Worm (Caenorhabditis elegans) whole organism, dauer: Measurements from ENCODE around the gene F20D6.1.

Source experiments
- unc-62 ChIP-seq: sonication (generic microtip); optimal IDR thresholded peaks from 2 replicates; lab custom pipeline; 2017; ENCODE audit warnings: missing biosample characterization, missing genetic modification reagents, missing genetic modification characterization

The F20D6.1 gene

DNA sequence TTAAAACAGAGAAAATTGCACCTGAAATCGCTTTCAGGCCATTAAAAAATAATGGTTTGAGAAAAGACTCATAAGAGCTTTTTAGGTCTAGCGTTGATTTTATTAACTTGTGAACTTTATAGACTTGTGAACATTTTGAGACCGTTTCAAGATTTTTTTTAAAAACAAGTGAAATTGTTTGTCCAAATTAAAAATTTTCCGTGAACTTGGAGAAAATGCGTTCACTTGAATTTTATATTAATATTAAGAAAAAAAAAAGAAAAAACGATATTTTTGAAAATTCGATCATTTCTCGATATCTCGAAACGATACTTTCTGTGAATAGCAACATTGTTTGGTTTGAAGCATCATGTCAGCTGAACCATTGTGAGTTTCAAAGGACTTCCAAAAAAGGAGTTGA lies at the start of gene F20D6.1:
F20D6.1 (plus strand) TSS at position 301 of the 400 bp plus-strand sequence.
- no peak for TF ChIP-seq unc-62 (GFP tag; lab: Kevin White, UChicago)

DNA sequence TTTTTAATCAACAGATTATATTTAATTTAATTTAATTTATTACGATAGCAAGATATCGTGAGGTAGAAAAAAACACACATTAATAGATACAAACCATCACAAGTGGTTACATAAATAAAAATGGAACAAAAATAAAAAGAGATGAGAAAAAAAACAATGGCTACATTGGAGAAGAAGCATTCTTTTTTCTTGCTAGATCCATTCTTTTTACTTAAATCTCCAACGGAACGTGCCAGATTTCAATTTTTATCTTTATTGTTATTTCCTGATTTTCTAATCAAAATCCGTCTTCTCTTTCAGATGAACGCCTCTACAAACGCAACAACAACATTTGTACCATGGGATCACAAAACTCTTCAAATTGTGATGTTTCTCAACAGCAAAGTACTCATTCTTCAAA lies 46.9 kb upstream of the F20D6.1 start, which contains the start of gene D1014.2:
D1014.2 (plus strand) TSS at position 301 of the 400 bp plus-strand sequence.
- TF ChIP-seq unc-62 (GFP tag; lab: Kevin White, UChicago): no peak

DNA sequence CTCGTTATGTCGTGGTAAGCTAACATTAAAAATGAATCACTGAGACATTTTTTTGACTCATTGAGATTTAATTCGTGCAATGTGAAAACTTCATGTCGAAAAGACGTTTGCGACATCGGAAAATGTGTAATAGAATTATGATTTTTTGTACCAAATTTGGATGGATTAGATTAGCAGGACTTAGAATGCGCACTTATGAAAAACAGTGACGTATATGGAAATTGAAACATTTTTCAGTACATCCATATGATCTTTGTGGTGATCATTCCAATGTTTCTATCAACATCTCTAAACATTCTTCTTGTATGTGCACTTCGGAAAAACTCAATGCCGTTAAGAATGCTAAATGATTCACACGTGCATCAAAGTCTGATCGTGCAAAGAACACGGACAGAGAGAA lies 46.0 kb upstream of the F20D6.1 start:
- no peak for TF ChIP-seq unc-62 (GFP tag; lab: Kevin White, UChicago)

DNA sequence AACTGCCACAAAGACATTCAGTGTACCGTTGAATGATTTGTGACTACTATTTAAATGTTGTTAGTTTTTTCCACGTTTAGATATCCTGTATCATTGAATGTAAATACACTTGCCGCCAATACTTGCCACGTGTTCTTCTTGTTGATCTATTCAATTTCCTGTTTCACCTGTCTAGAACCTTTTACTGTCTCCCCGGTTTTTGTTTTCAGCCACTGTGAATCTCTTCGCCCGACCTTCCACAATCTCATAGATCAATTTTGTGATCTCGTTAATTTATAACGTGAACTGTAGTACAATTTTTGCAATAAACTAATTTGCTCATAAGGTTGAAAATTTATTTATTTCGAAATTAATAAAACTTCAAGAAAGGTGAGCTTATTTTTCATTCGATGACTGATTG lies 45.2 kb upstream of the F20D6.1 start, which contains the start of gene D1014.13:
D1014.13 (plus strand) TSS at position 301 of the 400 bp plus-strand sequence.
- TF ChIP-seq unc-62 (GFP tag; lab: Kevin White, UChicago): no peak

DNA sequence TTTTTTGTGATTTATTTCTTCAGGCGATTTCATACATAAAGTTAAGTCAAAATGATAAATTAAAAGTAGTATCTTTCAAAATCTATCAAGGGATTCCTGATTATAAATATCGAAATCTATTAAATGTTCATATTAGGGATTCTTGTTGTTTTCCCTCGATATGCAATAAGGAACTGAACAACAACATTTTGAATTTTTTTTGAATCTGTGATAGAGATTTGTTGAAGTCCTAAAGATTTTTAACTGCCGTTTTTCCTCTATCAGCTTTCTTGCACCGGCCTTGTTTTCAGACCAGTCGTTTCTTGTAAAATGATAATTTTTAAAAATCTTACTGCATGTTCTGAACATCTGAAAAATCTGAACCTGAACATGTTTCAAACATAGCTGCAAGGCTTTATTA lies 34.8 kb upstream of the F20D6.1 start:
- no peak for TF ChIP-seq unc-62 (GFP tag; lab: Kevin White, UChicago)

DNA sequence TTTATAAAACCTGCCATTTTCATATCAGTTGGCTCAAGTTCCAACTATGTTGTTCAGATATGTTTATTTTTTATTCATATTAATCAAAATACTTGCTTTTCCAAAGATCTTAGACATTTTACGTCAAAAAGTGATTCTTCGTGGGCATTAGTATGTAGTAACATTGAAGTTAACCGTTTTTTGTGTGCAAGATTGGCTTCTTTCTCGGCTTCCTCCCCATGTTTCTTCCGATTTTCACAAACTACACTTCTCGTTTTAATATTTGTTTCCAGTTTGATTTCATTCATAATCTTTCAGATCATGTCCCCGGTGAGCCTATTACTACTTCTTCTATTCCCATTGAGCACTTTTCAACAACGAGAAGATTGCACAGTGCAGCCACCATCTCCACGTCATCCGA lies 33.1 kb upstream of the F20D6.1 start, which contains the start of gene sul-2:
sul-2 (plus strand) TSS at position 301 of the 400 bp plus-strand sequence.
- TF ChIP-seq unc-62 (GFP tag; lab: Kevin White, UChicago): no peak

DNA sequence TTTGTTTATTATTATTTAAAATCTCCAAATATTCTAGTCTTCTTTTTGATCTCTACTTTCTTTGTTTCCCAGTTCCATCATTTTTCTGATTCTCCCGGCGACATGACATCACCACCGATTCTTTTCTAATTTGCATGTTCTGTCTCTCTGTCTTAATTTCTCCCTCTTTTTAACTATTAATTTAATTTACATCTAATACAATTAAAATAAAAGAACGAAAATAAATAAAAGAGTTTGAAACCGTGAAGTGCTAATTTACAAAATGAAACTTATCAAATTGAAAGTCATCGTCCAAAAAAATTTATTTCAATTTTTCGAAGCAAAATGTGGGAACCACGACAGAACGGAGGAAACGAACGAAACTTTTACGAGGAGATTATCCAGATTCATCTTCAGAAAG lies 30.9 kb upstream of the F20D6.1 start, which contains the start of gene F20D6.6:
F20D6.6 (plus strand) TSS at position 301 of the 400 bp plus-strand sequence.
- TF ChIP-seq unc-62 (GFP tag; lab: Kevin White, UChicago): no peak

DNA sequence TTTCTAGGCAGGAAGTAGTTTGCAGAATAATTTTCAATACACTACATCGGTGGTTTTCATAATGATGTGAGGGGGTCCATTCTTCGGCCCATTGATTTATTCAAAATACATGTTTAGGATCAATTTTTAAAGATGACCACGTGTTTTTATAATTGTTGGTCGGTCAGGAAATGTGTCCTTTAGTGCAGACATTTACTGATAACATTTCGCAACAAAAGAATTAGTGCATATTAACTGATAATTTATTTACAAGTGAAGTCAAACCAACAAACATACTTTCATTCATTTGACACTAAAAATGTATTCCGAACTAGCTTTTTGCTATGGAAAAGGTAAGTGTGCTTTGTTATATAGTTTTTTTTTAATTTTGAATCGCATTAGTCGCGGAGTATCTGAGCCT lies 28.8 kb upstream of the F20D6.1 start, which contains the start of gene F20D6.5:
F20D6.5 (plus strand) TSS at position 259 of the 400 bp plus-strand sequence.
- no peak for TF ChIP-seq unc-62 (GFP tag; lab: Kevin White, UChicago)

DNA sequence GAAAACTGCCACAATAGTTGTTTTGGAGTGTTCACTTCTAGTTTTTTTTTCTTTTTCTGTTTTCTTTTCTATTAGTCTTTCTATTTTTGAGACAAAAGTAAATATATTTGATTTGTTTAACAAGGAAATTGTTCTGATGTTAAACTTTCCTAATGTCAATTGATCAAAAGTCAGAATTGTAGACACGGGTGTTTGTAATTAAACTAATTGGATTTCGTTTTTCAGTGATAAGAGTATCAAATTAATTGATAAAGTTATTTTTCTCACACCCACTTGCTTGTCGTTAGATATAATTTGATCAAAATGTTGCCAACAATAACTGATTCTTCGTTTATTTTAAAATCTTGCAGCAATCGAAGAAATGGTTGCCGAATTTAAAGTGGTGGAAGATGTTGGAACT lies 27.3 kb upstream of the F20D6.1 start:
- no peak for TF ChIP-seq unc-62 (GFP tag; lab: Kevin White, UChicago)

DNA sequence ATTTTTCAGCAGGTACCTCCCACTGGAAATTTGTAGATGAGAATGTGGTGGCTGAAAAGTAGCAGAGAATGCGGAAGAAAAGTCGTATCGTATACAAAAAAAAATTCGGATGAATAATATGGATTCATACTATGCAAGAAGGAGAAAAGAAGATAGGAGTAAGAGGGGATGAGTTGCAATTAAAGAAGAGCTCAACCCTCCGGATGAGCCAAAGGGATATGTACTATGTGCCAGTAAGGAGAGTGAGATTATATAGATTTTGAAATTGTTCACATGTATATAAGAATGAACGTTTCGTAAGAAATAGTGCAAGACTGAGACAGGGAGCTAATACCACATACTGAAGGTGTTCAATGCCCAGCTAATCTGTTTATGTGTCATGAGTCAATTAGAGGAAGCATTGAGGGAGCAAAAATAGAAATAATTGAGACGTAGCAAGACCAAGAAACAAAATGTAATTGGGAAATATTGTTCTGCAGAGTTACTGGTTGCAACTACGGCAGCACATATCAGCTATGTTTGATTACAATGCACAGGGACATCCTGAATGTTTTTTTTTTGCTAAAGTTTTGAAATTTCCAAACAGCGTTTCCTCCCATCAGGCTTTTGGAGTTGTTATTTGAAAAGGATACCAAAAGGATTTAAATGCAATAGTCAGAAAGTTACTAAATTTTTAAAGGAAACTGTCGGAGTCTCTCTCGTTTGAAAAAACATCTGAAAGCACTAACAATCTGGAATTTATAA lies 22.1 kb upstream of the F20D6.1 start, which contains the start of gene F20D6.8:
F20D6.8 (minus strand) TSS at position 51 of the 744 bp plus-strand sequence.
- TF ChIP-seq unc-62 (GFP tag; lab: Kevin White, UChicago): no peak

DNA sequence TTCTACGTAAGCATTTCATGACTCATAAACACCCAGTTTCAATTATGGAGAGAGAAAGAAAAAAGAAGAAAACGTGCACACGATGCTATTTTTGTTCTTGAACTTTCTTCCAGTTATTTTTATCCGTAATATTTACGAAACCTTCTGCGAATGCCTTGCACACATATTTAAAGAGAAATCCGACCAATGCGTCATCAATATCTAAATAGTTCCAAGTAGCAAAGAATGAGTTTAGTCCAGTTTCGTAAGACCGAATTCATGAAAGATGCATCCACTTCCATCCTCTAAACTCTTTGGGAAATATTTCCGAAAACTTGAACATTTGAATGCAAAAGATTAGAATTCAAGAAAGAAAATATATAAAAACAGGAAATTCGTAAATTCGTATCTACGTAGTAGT lies 21.4 kb upstream of the F20D6.1 start:
- no peak for TF ChIP-seq unc-62 (GFP tag; lab: Kevin White, UChicago)

DNA sequence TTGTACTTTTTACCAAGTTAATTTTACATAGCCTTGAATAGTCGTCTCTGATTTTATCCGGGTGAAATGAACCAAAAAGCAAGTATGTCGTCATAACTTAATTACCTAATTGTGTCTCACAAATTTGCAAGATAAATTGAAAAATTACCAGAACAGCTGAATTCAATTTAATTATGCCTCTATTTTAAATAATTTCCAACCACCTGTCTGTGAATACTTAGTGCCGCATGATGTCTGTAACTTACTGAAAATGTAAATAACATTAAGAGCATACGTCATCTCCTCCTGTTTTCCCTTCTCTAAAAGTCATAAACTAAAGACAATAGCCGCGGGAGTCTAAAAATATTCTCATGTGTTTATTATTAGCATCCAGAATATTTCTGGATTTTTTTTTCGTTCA lies 20.2 kb upstream of the F20D6.1 start:
- no peak for TF ChIP-seq unc-62 (GFP tag; lab: Kevin White, UChicago)

DNA sequence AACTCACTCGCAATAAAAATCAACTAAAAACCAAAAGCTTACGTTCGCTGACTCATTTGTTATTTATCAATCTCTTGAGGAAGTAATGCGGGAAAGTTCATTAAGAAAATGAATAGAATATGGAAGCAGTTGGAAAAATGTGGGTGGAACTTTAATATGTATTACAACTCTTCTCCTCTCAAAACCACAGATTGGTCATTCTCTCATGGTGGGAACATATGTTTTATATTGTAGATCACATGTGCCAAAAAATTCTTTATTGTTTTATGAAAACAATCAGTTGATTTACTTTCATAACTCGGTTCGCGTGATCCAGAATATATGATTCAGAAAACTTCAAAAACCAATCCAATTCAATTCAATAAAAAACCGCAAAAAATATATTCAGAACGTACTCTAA lies 18.8 kb upstream of the F20D6.1 start:
- TF ChIP-seq unc-62 (GFP tag; lab: Kevin White, UChicago): no peak

DNA sequence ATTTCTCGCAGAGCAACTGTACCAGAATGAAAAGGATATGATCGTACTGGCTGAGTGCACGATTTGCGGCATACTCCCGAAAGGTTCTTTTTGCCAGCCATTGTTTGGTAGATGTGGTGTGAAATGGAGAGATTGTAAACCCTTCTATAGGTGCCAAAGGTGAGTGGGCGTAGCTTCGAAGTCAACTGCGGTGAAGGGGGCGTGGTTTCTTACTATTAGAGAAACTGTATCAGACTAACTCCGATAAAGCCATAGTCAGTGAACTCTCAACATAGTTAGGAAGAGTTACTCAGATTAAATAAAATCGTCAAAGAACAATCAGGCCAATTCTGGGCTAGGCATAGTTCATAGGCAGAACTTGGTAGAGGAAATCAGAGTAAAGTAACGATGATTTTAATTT lies 13.2 kb upstream of the F20D6.1 start, which contains the start of gene F20D6.9:
F20D6.9 (minus strand) TSS at position 101 of the 400 bp plus-strand sequence.
- no peak for TF ChIP-seq unc-62 (GFP tag; lab: Kevin White, UChicago)

DNA sequence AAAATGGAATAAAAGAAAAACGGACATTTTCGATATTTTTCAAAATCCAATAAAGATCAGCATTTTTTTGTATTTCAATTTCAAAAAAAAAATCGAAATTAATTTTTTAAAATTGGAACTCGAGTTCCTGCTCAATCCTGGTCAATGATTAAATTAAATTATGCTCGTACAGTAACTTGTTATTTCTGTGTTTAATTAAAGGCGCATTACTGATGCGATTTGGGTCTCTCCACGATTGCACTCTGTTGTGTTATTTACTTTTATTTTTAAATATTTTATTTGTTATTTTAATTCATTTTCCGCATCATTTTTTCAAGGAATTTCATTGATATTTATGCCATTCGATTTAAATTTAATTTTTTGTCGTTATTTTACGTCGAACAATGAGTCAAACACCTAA lies 12.3 kb upstream of the F20D6.1 start:
- no peak for TF ChIP-seq unc-62 (GFP tag; lab: Kevin White, UChicago)

DNA sequence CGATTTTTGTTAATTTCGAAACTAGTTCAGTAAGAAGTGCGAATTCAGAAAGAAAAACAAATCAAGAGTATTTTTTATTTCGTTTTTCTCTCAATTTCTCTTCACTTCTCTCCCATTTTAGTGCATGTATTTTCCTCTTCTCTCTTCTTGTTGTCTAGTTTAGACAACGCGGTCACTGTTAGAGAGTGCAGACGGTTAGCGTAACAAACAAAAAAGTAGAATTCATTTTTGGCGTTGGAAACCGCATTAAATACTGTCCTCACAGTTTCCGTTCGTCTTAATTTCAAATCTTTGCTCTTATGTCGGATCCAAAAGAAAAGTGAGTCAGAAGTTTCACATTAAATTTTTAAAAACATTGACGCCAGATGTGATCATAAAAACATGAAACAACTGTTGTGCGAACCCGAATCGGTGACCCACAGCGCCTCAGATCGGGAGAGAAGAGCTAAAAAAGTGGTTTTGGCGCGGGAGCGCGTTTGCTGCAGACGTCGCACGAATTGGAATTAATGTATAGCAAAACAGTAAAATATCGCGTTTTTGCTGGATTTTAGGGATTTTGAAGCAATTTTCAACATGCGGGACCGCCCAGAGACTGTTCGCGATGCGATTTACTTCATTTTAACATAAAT lies 11.5 kb upstream of the F20D6.1 start, which contains the start of gene srp-7:
srp-7 (plus strand) TSS at position 213 of the 629 bp plus-strand sequence.
- no peak for TF ChIP-seq unc-62 (GFP tag; lab: Kevin White, UChicago)
